Worm (Caenorhabditis elegans): Measurements from ENCODE around the gene cyp-25A1.

DNA sequence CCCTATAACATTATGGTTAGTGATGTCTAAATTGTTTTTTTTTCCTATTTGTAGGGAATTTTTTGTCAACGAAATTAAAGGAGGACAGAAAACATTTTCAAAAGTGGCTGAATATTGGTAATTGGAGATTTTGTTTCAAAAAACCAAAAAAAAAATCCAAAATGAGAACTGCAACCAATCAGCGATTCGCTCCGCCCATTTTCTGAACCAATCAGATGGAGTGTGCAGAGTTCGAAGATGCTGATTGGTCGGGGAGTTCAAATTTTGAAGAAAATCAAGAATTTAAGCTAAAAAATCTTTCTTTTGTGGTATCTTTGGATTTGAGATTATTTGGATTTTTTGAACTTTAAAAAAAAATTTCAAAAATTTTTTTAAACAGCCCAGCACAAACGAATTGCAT, 34.0 kb upstream of the cyp-25A1 start:
- TF ChIP-seq hnd-1 (tag; optimal IDR thresholded peaks at IDR 0.05) (no peak), ets-7 (tag; optimal IDR thresholded peaks at IDR 0.05) (no peak), ama-1 (optimal IDR thresholded peaks at IDR 0.05) (no peak), sea-1 (GFP tag; conservative IDR thresholded peaks at IDR 0.05) (no peak), tbx-11 (GFP tag; IDR thresholded peaks at IDR 0.05) (no peak), tra-4 (tag; optimal IDR thresholded peaks at IDR 0.05) (no peak), aly-1 (tag; optimal IDR thresholded peaks at IDR 0.05) (no peak), flt-1 (GFP tag; IDR thresholded peaks at IDR 0.05) (no peak), B0310.2 (tag; optimal IDR thresholded peaks at IDR 0.05) (no peak), scrt-1 (GFP tag; IDR thresholded peaks at IDR 0.05) (no peak), F13C5.2 (tag; optimal IDR thresholded peaks at IDR 0.05) (no peak), ceh-36 (tag; optimal IDR thresholded peaks at IDR 0.05) (no peak), pes-1 (GFP tag; IDR thresholded peaks at IDR 0.05) (no peak), ceh-13 (GFP tag; optimal IDR thresholded peaks at IDR 0.05) (no peak)

All from whole organism, early embryonic.